Worm (Caenorhabditis elegans) whole organism, young adult: ENCODE measurements around the gene ttr-17.

Experiments
- C06A6.2 ChIP-seq: fragments of 200-800 bp; sonication (Bioruptor generic); conservative IDR thresholded peaks from 2 replicates; pipeline ENCODE4 v1.3.6; 2022; ENCODE audit warnings: missing genetic modification characterization, missing compliant biosample characterization
- D2030.7 ChIP-seq: fragments of 200-800 bp; sonication (Bioruptor generic); IDR thresholded peaks from 2 replicates; pipeline ENCODE4 v1.3.6; 2022; ENCODE audit warnings: missing genetic modification reagents, missing genetic modification characterization, missing compliant biosample characterization
- F23B12.7 ChIP-seq: sonication (generic microtip); optimal IDR thresholded peaks from 2 replicates; lab custom pipeline; 2017; ENCODE audit warnings: missing genetic modification characterization, mild to moderate bottlenecking, missing compliant biosample characterization, antibody characterized with exemption, moderate library complexity; ENCODE audit not compliant: insufficient read depth
- F52B5.7 ChIP-seq: sonication (generic microtip); optimal IDR thresholded peaks from 2 replicates; lab custom pipeline; 2016; ENCODE audit warnings: mild to moderate bottlenecking, missing genetic modification characterization, missing compliant biosample characterization
- K12H6.12 ChIP-seq: fragments of 200-800 bp; sonication (Bioruptor generic); optimal IDR thresholded peaks from 2 replicates; lab custom pipeline; 2018; ENCODE audit warnings: mild to moderate bottlenecking, missing genetic modification characterization, missing compliant biosample characterization
- Y95B8A.8 ChIP-seq: fragments of 200-800 bp; sonication (Bioruptor generic); IDR thresholded peaks from 2 replicates; pipeline ENCODE4 v1.3.6; 2022; ENCODE audit warnings: missing genetic modification reagents, missing genetic modification characterization, missing compliant biosample characterization
- cebp-2 ChIP-seq: fragments of 200-800 bp; sonication (Bioruptor generic); IDR thresholded peaks from 2 replicates; pipeline ENCODE4 v1.3.6; 2022; ENCODE audit warnings: missing genetic modification characterization, missing compliant biosample characterization
- ceh-27 ChIP-seq: fragments of 200-800 bp; sonication (Bioruptor generic); optimal IDR thresholded peaks from 2 replicates; lab custom pipeline; 2018; ENCODE audit warnings: mild to moderate bottlenecking, missing genetic modification characterization, moderate library complexity, missing compliant biosample characterization
- ceh-40 ChIP-seq: fragments of 200-800 bp; sonication (Bioruptor generic); IDR thresholded peaks from 2 replicates; pipeline ENCODE4 v1.3.6; 2022; ENCODE audit warnings: missing genetic modification characterization, missing compliant biosample characterization
- ceh-91 ChIP-seq: fragments of 200-800 bp; sonication (Bioruptor generic); IDR thresholded peaks from 2 replicates; pipeline ENCODE4 v1.3.6; 2022; ENCODE audit warnings: missing genetic modification reagents, missing genetic modification characterization, missing compliant biosample characterization
- chd-7 ChIP-seq: sonication (generic microtip); optimal IDR thresholded peaks from 2 replicates; lab custom pipeline; 2016; ENCODE audit warnings: mild to moderate bottlenecking, missing genetic modification characterization, moderate library complexity, missing compliant biosample characterization
- dox-1 ChIP-seq: fragments of 200-800 bp; sonication (Bioruptor generic); IDR thresholded peaks from 2 replicates; pipeline ENCODE4 v1.3.6; 2022; ENCODE audit warnings: missing genetic modification reagents, missing genetic modification characterization, missing compliant biosample characterization
- dpl-1 ChIP-seq: fragments of 150-350 bp; optimal IDR thresholded peaks from 2 replicates; lab custom pipeline; 2014; ENCODE audit warnings: missing biosample characterization, missing genetic modification reagents, missing genetic modification characterization
- efl-1 ChIP-seq: fragments of 150-350 bp; optimal IDR thresholded peaks from 2 replicates; lab custom pipeline; 2014; ENCODE audit warnings: missing biosample characterization, missing genetic modification reagents, missing genetic modification characterization
- egl-18 ChIP-seq: fragments of 200-800 bp; sonication (Bioruptor generic); IDR thresholded peaks from 2 replicates; pipeline ENCODE4 v1.3.6; 2022; ENCODE audit warnings: missing genetic modification reagents, missing genetic modification characterization, missing compliant biosample characterization
- egl-44 ChIP-seq: fragments of 200-800 bp; sonication (Bioruptor generic); IDR thresholded peaks from 2 replicates; pipeline ENCODE4 v1.3.6; 2022; ENCODE audit warnings: missing genetic modification reagents, missing genetic modification characterization, missing compliant biosample characterization
- ekl-4 ChIP-seq: fragments of 200-800 bp; sonication (Bioruptor generic); IDR thresholded peaks from 2 replicates; pipeline ENCODE4 v1.3.6; 2022; ENCODE audit warnings: missing genetic modification reagents, missing genetic modification characterization, missing compliant biosample characterization
- ets-4 ChIP-seq: fragments of 200-800 bp; sonication (Bioruptor generic); optimal IDR thresholded peaks from 2 replicates; lab custom pipeline; 2018; ENCODE audit warnings: mild to moderate bottlenecking, missing genetic modification characterization, missing compliant biosample characterization
- gei-17 ChIP-seq: fragments of 200-800 bp; sonication (Bioruptor generic); optimal IDR thresholded peaks from 2 replicates; lab custom pipeline; 2018; ENCODE audit warnings: mild to moderate bottlenecking, missing genetic modification characterization, missing compliant biosample characterization
- hlh-12 ChIP-seq: sonication (generic microtip); optimal IDR thresholded peaks from 2 replicates; lab custom pipeline; 2016; ENCODE audit warnings: missing genetic modification characterization, missing compliant biosample characterization
- hlh-26 ChIP-seq: fragments of 200-800 bp; sonication (Bioruptor generic); conservative IDR thresholded peaks from 2 replicates; pipeline ENCODE4 v1.3.6; 2022; ENCODE audit warnings: missing genetic modification reagents, missing genetic modification characterization, missing compliant biosample characterization
- hrde-1 ChIP-seq: sonication (generic microtip); optimal IDR thresholded peaks from 2 replicates; lab custom pipeline; 2016; ENCODE audit warnings: missing genetic modification characterization, mild to moderate bottlenecking, missing compliant biosample characterization, moderate library complexity, missing genotype, missing genetic modification reagents, borderline replicate concordance
- hsf-1 ChIP-seq: fragments of 200-800 bp; sonication (Bioruptor generic); IDR thresholded peaks from 2 replicates; pipeline ENCODE4 v1.3.6; 2022; ENCODE audit warnings: missing genetic modification reagents, missing genetic modification characterization, missing compliant biosample characterization
- let-607 ChIP-seq, 2 experiments: fragments of 200-800 bp in 1 of 2; sonication (Bioruptor generic) in 1 of 2; sonication (generic microtip) in 1 of 2; optimal IDR thresholded peaks; 2 replicates each; lab custom pipeline; 2016 to 2018; ENCODE audit warnings: mild to moderate bottlenecking in 2 of 2, missing compliant biosample characterization in 2 of 2, missing genetic modification characterization in 2 of 2, moderate library complexity in 2 of 2, missing genotype in 1 of 2
- lin-26 ChIP-seq: fragments of 200-800 bp; sonication (Bioruptor generic); IDR thresholded peaks from 2 replicates; pipeline ENCODE4 v1.3.6; 2022; ENCODE audit warnings: missing genetic modification reagents, missing genetic modification characterization, missing compliant biosample characterization
- lin-40 ChIP-seq: sonication (generic microtip); optimal IDR thresholded peaks from 2 replicates; lab custom pipeline; 2016; ENCODE audit warnings: missing genetic modification characterization, mild to moderate bottlenecking, missing compliant biosample characterization, missing genotype, missing genetic modification reagents
- lin-54 ChIP-seq: fragments of 200-800 bp; sonication (Bioruptor generic); optimal IDR thresholded peaks from 2 replicates; lab custom pipeline; 2018; ENCODE audit warnings: mild to moderate bottlenecking, missing genetic modification characterization, missing compliant biosample characterization
- lsl-1 ChIP-seq: fragments of 200-800 bp; sonication (Bioruptor generic); optimal IDR thresholded peaks from 2 replicates; lab custom pipeline; 2018; ENCODE audit warnings: mild to moderate bottlenecking, missing genetic modification characterization, moderate library complexity, missing compliant biosample characterization
- lsy-27 ChIP-seq: sonication (generic microtip); optimal IDR thresholded peaks from 2 replicates; lab custom pipeline; 2017; ENCODE audit warnings: missing genetic modification characterization, mild to moderate bottlenecking, missing compliant biosample characterization, antibody characterized with exemption, missing genotype, borderline replicate concordance; ENCODE audit not compliant: insufficient read depth
- madf-10 ChIP-seq: sonication (generic microtip); optimal IDR thresholded peaks from 2 replicates; lab custom pipeline; 2016; ENCODE audit warnings: mild to moderate bottlenecking, missing genetic modification characterization, missing compliant biosample characterization
- mcd-1 ChIP-seq: fragments of 200-800 bp; sonication (Bioruptor generic); IDR thresholded peaks from 2 replicates; pipeline ENCODE4 v1.3.6; 2022; ENCODE audit warnings: missing genetic modification reagents, missing genetic modification characterization, missing compliant biosample characterization
- mel-28 ChIP-seq: sonication (generic microtip); optimal IDR thresholded peaks from 2 replicates; lab custom pipeline; 2016; ENCODE audit warnings: borderline replicate concordance, mild to moderate bottlenecking, missing genetic modification characterization, missing compliant biosample characterization
- nfya-1 ChIP-seq: sonication (generic microtip); optimal IDR thresholded peaks from 2 replicates; lab custom pipeline; 2017; ENCODE audit warnings: antibody characterized with exemption, missing compliant biosample characterization, missing genetic modification characterization, borderline replicate concordance; ENCODE audit not compliant: insufficient read depth
- nfyb-1 ChIP-seq: fragments of 200-800 bp; sonication (Bioruptor generic); IDR thresholded peaks from 2 replicates; pipeline ENCODE4 v1.3.6; 2022; ENCODE audit warnings: missing genetic modification reagents, missing genetic modification characterization, missing compliant biosample characterization
- pha-4 ChIP-seq: fragments of 150-350 bp; sonication (generic microtip); optimal IDR thresholded peaks from 2 replicates; lab custom pipeline; 2014; ENCODE audit warnings: missing biosample characterization, missing genetic modification reagents, missing genetic modification characterization
- repo-1 ChIP-seq: sonication (generic microtip); optimal IDR thresholded peaks from 2 replicates; lab custom pipeline; 2017; ENCODE audit warnings: mild to moderate bottlenecking, missing genetic modification characterization, missing compliant biosample characterization
- rpc-1 ChIP-seq, 2 experiments: fragments of 150-350 bp in 1 of 2; sonication (generic microtip) in 1 of 2; optimal IDR thresholded peaks; 2 replicates each; lab custom pipeline; 2014 to 2018; ENCODE audit warnings: missing biosample characterization in 1 of 2, missing genetic modification characterization in 1 of 2, missing genetic modification reagents in 1 of 2, missing genotype in 1 of 2
- snpc-1.1 ChIP-seq: sonication (generic microtip); optimal IDR thresholded peaks from 2 replicates; lab custom pipeline; 2017; ENCODE audit warnings: missing genetic modification characterization, mild to moderate bottlenecking, missing compliant biosample characterization, antibody characterized with exemption, moderate library complexity, missing genotype, missing genetic modification reagents; ENCODE audit not compliant: insufficient read depth
- snpc-1.3 ChIP-seq: sonication (generic microtip); optimal IDR thresholded peaks from 2 replicates; lab custom pipeline; 2017; ENCODE audit warnings: missing genetic modification characterization, mild to moderate bottlenecking, missing compliant biosample characterization, antibody characterized with exemption, moderate library complexity, missing genotype, missing genetic modification reagents; ENCODE audit not compliant: insufficient read depth
- snpc-4 ChIP-seq, 5 experiments: fragments of 150-350 bp in 1 of 5; sonication (generic microtip) in 4 of 5; optimal IDR thresholded peaks; 2 replicates each; lab custom pipeline; 2014 to 2018; ENCODE audit warnings: missing genetic modification characterization in 5 of 5, missing biosample characterization in 3 of 5, antibody characterized with exemption in 2 of 5, mild to moderate bottlenecking in 2 of 5, missing compliant biosample characterization in 2 of 5, missing genotype in 2 of 5, moderate library complexity in 2 of 5, missing genetic modification reagents in 1 of 5
- tbp1 ChIP-seq: fragments of 200-800 bp; sonication (Bioruptor generic); optimal IDR thresholded peaks from 2 replicates; lab custom pipeline; 2018; ENCODE audit warnings: mild to moderate bottlenecking, missing genetic modification characterization, missing compliant biosample characterization
- tlf-1 ChIP-seq: fragments of 200-800 bp; sonication (Bioruptor generic); optimal IDR thresholded peaks from 2 replicates; lab custom pipeline; 2018; ENCODE audit warnings: mild to moderate bottlenecking, missing genetic modification characterization, missing compliant biosample characterization
- zfh-2 ChIP-seq: fragments of 200-800 bp; sonication (Bioruptor generic); conservative IDR thresholded peaks from 2 replicates; pipeline ENCODE4 v1.3.6; 2022; ENCODE audit warnings: missing genetic modification reagents, missing genetic modification characterization, missing compliant biosample characterization
- ztf-18 ChIP-seq: sonication (generic microtip); optimal IDR thresholded peaks from 2 replicates; lab custom pipeline; 2016; ENCODE audit warnings: missing genotype, mild to moderate bottlenecking, missing genetic modification characterization, missing compliant biosample characterization
- ztf-26 ChIP-seq: sonication (generic microtip); optimal IDR thresholded peaks from 2 replicates; lab custom pipeline; 2017; ENCODE audit warnings: missing genetic modification characterization, missing compliant biosample characterization

The ttr-17 gene

DNA sequence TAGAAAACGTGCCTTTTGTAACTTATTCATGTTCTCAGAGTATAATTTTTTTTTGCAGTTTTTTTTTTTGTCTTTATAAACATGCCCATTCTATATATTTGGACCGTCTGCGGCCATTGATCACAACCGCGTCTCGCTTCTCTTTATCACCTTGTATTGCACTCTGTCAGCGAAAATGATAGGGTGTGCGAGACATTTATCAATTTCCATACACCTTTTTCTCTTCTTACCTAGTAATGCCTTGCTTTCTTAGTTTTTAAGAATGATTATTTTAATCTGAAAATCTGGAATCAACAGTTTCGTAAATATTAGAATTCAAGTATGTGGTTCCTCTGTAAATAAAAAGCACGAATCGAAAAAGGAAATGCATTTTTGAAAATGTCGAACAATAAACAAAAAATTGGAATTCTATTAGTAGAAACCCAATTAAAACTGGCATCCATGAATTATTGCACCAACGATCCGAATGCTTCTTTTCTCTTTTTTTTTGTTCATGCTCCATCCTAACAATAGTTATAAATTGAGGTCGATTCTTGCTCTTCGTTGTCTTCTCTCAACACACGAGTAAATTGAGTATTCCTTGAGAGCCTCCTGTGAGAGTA is 29.6 kb downstream of the ttr-17 start (continued):
- no peak for TF ChIP-seq lin-26 (GFP tag; lab: Robert Waterston, UW)
- TF ChIP-seq hrde-1 (tag; lab: Kevin White, UChicago) = no peak
- no peak for TF ChIP-seq mel-28
- TF ChIP-seq, all 124 proteins: peak for 11

DNA sequence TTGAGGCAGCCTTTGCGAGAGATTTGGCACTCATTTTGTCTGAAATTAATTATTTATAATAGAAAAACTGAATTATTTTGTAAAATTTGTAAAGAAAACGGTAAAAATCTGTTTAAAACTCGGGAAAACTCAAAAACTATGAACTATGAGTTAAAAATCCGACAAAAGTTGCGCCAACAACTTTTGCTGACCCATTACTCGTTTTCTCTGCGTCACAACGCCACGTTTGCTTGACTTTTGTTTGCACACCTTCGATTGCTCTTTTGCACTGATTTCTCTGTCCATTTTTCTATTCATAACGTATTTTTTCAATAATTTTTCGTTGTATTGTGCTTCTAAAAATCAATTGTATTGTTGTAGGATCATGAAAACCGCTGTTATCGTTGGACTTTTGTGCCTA is 30.6 kb downstream of the ttr-17 start, which contains the start of gene fkb-1:
Gene fkb-1, plus strand, starts transcription at position 361 of the 400 bp plus-strand sequence.
- no peak for TF ChIP-seq hsf-1 (GFP tag; lab: Robert Waterston, UW)
- no peak for TF ChIP-seq C06A6.2
- no peak for TF ChIP-seq egl-18 (GFP tag; lab: Robert Waterston, UW)
- TF ChIP-seq zfh-2 = no peak
- TF ChIP-seq lsy-27 (tag; lab: Kevin White, UChicago) = no peak
- TF ChIP-seq F23B12.7 (tag; lab: Kevin White, UChicago) = no peak
- no peak for TF ChIP-seq gei-17 (GFP tag; lab: Kevin White, UChicago)
- peak; percentile 67 to 79 for TF ChIP-seq let-607 (tag; optimal IDR thresholded peaks at IDR 0.05; lab: Kevin White, UChicago)
- no peak for TF ChIP-seq snpc-1.3
- no peak for TF ChIP-seq repo-1
- no peak for TF ChIP-seq efl-1 (GFP tag; lab: Kevin White, UChicago)
- no peak for TF ChIP-seq pha-4 (tag; lab: Kevin White, UChicago)
- no peak for TF ChIP-seq chd-7
- TF ChIP-seq ceh-40 (GFP tag; lab: Robert Waterston, UW) = no peak
- TF ChIP-seq egl-44 (GFP tag; lab: Robert Waterston, UW) = no peak
- no peak for TF ChIP-seq rpc-1 (optimal IDR thresholded peaks at IDR 0.05; lab: Kevin White, UChicago)
- TF ChIP-seq rpc-1 (tag; optimal IDR thresholded peaks at IDR 0.05; lab: Kevin White, UChicago) = no peak
- no peak for TF ChIP-seq tlf-1 (GFP tag; lab: Kevin White, UChicago)
- TF ChIP-seq ekl-4 = no peak
- no peak for TF ChIP-seq ets-4 (GFP tag; lab: Kevin White, UChicago)
- TF ChIP-seq K12H6.12 (tag; lab: Kevin White, UChicago) = no peak
- no peak for TF ChIP-seq tbp1 (GFP tag; lab: Kevin White, UChicago)
- TF ChIP-seq snpc-1.1 (tag; lab: Kevin White, UChicago) = no peak
- no peak for TF ChIP-seq D2030.7 (GFP tag; lab: Robert Waterston, UW)
- no peak for TF ChIP-seq nfya-1
- TF ChIP-seq ceh-91 (GFP tag; lab: Robert Waterston, UW) = no peak
- TF ChIP-seq lin-54 (GFP tag; lab: Kevin White, UChicago) = peak; percentile 20
- peak; percentile 54 for TF ChIP-seq mcd-1 (GFP tag; lab: Robert Waterston, UW)
- no peak for TF ChIP-seq nfyb-1 (GFP tag; lab: Robert Waterston, UW)
- TF ChIP-seq ztf-26 = no peak
- no peak for TF ChIP-seq F52B5.7
- no peak for TF ChIP-seq hlh-12 (tag; lab: Kevin White, UChicago)
- TF ChIP-seq lsl-1 (GFP tag; lab: Kevin White, UChicago) = peak; percentile 20
- TF ChIP-seq Y95B8A.8 = no peak
- TF ChIP-seq cebp-2 (GFP tag; lab: Robert Waterston, UW) = no peak
- no peak for TF ChIP-seq ceh-27 (GFP tag; lab: Kevin White, UChicago)
- peak; percentile 91 for TF ChIP-seq ztf-18
- TF ChIP-seq snpc-4 (GFP tag; optimal IDR thresholded peaks at IDR 0.05; lab: Kevin White, UChicago) = no peak
- peak in 1 of 4 experiments; percentile 2 for TF ChIP-seq snpc-4 (tag; optimal IDR thresholded peaks at IDR 0.05; lab: Kevin White, UChicago)
- TF ChIP-seq madf-10 (tag; lab: Kevin White, UChicago) = no peak
- no peak for TF ChIP-seq dpl-1 (GFP tag; lab: Kevin White, UChicago)
- TF ChIP-seq dox-1 (GFP tag; lab: Robert Waterston, UW) = peak; percentile 60
- TF ChIP-seq lin-40 (tag; lab: Kevin White, UChicago) = peak; percentile 56
- TF ChIP-seq hlh-26 (GFP tag; lab: Robert Waterston, UW) = no peak
